Fruit fly (Drosophila melanogaster): ENCODE data around the gene Nin.

dm6 chr2L:5236346-5236809, 42.0 kb downstream of the Nin start:
- TF ChIP-seq CG3032 (tag; optimal IDR thresholded peaks at IDR 0.05) (no peak), CG6854 (GFP tag; optimal IDR thresholded peaks at IDR 0.05) (no peak), CG34406 (GFP tag; optimal IDR thresholded peaks at IDR 0.05) (no peak), CG8119 (GFP tag; IDR thresholded peaks at IDR 0.05) (peak; percentile 32; the same call in 1 of the 3 replicates), OdsH (GFP tag; optimal IDR thresholded peaks at IDR 0.05) (no peak), CG6808 (GFP tag; optimal IDR thresholded peaks at IDR 0.05) (peak; percentile 18), Hr38 (GFP tag; optimal IDR thresholded peaks at IDR 0.05) (no peak), ss (GFP tag; optimal IDR thresholded peaks at IDR 0.05) (peak; percentile 65)

All from whole organism, prepupa.